Fruit fly (Drosophila melanogaster): Measurements from ENCODE around the gene Hsp68.

The Hsp68 gene

dm6 chr3R:24010637-24011214 is 46.4 kb downstream of the Hsp68 start (continued):
- TF ChIP-seq kay (GFP tag; optimal IDR thresholded peaks at IDR 0.05), result no peak
- TF ChIP-seq slou (GFP tag; optimal IDR thresholded peaks at IDR 0.05), result no peak
- no peak for TF ChIP-seq zen (tag; optimal IDR thresholded peaks at IDR 0.05)
- no peak for TF ChIP-seq CG10274 (GFP tag; optimal IDR thresholded peaks at IDR 0.05)
- no peak for TF ChIP-seq luna (GFP tag; optimal IDR thresholded peaks at IDR 0.05)
- no peak for TF ChIP-seq stwl (tag; optimal IDR thresholded peaks at IDR 0.05)
- no peak for TF ChIP-seq CkIIα-i1 (GFP tag; IDR thresholded peaks at IDR 0.05)
- no peak for TF ChIP-seq Kr (GFP tag; optimal IDR thresholded peaks at IDR 0.05)
- TF ChIP-seq CG18619 (GFP tag; optimal IDR thresholded peaks at IDR 0.05), result peak; percentile 64
- no peak for TF ChIP-seq twi (tag; optimal IDR thresholded peaks at IDR 0.05)
- TF ChIP-seq CG1832 (GFP tag; optimal IDR thresholded peaks at IDR 0.05), result no peak
- no peak for TF ChIP-seq eyg (GFP tag; optimal IDR thresholded peaks at IDR 0.05)
- TF ChIP-seq CG11723 (GFP tag; optimal IDR thresholded peaks at IDR 0.05), result peak; percentile 3
- peak; percentile 72 for TF ChIP-seq CG12769 (tag; optimal IDR thresholded peaks at IDR 0.05)
- peak; percentile 62 for TF ChIP-seq fd3F (GFP tag; optimal IDR thresholded peaks at IDR 0.05)
- TF ChIP-seq tx (GFP tag; optimal IDR thresholded peaks at IDR 0.05), result no peak
- TF ChIP-seq gcm (GFP tag; optimal IDR thresholded peaks at IDR 0.05), result peak; percentile 38
- no peak for TF ChIP-seq crp (GFP tag; optimal IDR thresholded peaks at IDR 0.05)
- peak; percentile 62 for TF ChIP-seq Fer3 (tag; optimal IDR thresholded peaks at IDR 0.05)
- TF ChIP-seq CG11695 (GFP tag; IDR thresholded peaks at IDR 0.05), result peak; percentile 75
- peak; percentile 18 for TF ChIP-seq Sox100B (GFP tag; optimal IDR thresholded peaks at IDR 0.05)
- peak; percentile 58 for TF ChIP-seq gsb (GFP tag; IDR thresholded peaks at IDR 0.05)
- TF ChIP-seq Nf-YB (GFP tag; optimal IDR thresholded peaks at IDR 0.05), result peak; percentile 13
- TF ChIP-seq danr (GFP tag; IDR thresholded peaks at IDR 0.05), result peak; percentile 64
- TF ChIP-seq caup (GFP tag; optimal IDR thresholded peaks at IDR 0.05; ENCODE audit: severe bottlenecking), result peak; percentile 55
- TF ChIP-seq sc (optimal IDR thresholded peaks at IDR 0.05), result no peak
- peak; percentile 23 for TF ChIP-seq sc (GFP tag; optimal IDR thresholded peaks at IDR 0.05)
- peak; percentile 56 for TF ChIP-seq CG4730 (GFP tag; IDR thresholded peaks at IDR 0.05)
- no peak for TF ChIP-seq pum (GFP tag; optimal IDR thresholded peaks at IDR 0.05)
- peak; percentile 72 for TF ChIP-seq CG3847 (GFP tag; IDR thresholded peaks at IDR 0.05)
- no peak for TF ChIP-seq Elba2 (GFP tag; optimal IDR thresholded peaks at IDR 0.05)
- TF ChIP-seq CG6272 (GFP tag; IDR thresholded peaks at IDR 0.05), result peak; percentile 44; the same call in 1 of the 2 replicates
- TF ChIP-seq pita (GFP tag; optimal IDR thresholded peaks at IDR 0.05), result no peak
- TF ChIP-seq unpg (GFP tag; optimal IDR thresholded peaks at IDR 0.05), result peak; percentile 69
- peak; percentile 64 for TF ChIP-seq CG12219 (GFP tag; optimal IDR thresholded peaks at IDR 0.05)
- no peak for TF ChIP-seq CG17912 (GFP tag; optimal IDR thresholded peaks at IDR 0.05)
- TF ChIP-seq CG17802 (tag; optimal IDR thresholded peaks at IDR 0.05), result no peak
- no peak for TF ChIP-seq Stat92E (GFP tag; optimal IDR thresholded peaks at IDR 0.05)
- TF ChIP-seq CG8359 (GFP tag; optimal IDR thresholded peaks at IDR 0.05; ENCODE audit: borderline replicate concordance), result no peak
- TF ChIP-seq CG12155 (GFP tag; optimal IDR thresholded peaks at IDR 0.05), result peak; percentile 27
- TF ChIP-seq CG42726 (GFP tag; IDR thresholded peaks at IDR 0.05; ENCODE audit: partially characterized antibody), result no peak
- TF ChIP-seq Sry-β (GFP tag; optimal IDR thresholded peaks at IDR 0.05), result no peak
- TF ChIP-seq CG5245 (GFP tag; optimal IDR thresholded peaks at IDR 0.05), result peak; percentile 4
- no peak for TF ChIP-seq Bteb2 (GFP tag; optimal IDR thresholded peaks at IDR 0.05)
- TF ChIP-seq TFAM (GFP tag; optimal IDR thresholded peaks at IDR 0.05), result no peak
- TF ChIP-seq Usf (GFP tag; optimal IDR thresholded peaks at IDR 0.05), result no peak
- no peak for TF ChIP-seq CG30020 (tag; optimal IDR thresholded peaks at IDR 0.05)
- TF ChIP-seq CG17361 (GFP tag; IDR thresholded peaks at IDR 0.05), result peak; percentile 61
- peak; percentile 60 for TF ChIP-seq dmrt99B (tag; optimal IDR thresholded peaks at IDR 0.05)
- TF ChIP-seq CG3065 (GFP tag; optimal IDR thresholded peaks at IDR 0.05), result no peak

Data from whole organism, embryonic.